Worm (Caenorhabditis elegans) whole organism, early embryonic: Measurements from ENCODE around the gene rps-3.

ENCODE experiments used
- B0310.2 ChIP-seq: sonication (generic microtip); optimal IDR thresholded peaks from 2 replicates; lab custom pipeline; 2016; ENCODE audit warnings: mild to moderate bottlenecking, missing genetic modification characterization, missing compliant biosample characterization
- F13C5.2 ChIP-seq: sonication (generic microtip); optimal IDR thresholded peaks from 2 replicates; lab custom pipeline; 2017; ENCODE audit warnings: mild to moderate bottlenecking, missing genetic modification characterization, inconsistent platforms, missing compliant biosample characterization
- aly-1 ChIP-seq: sonication (generic microtip); optimal IDR thresholded peaks from 2 replicates; lab custom pipeline; 2016; ENCODE audit warnings: missing genetic modification characterization, missing compliant biosample characterization
- ama-1 ChIP-seq: fragments of 150-350 bp; optimal IDR thresholded peaks from 2 replicates; lab custom pipeline; 2014
- ceh-13 ChIP-seq: fragments of 200-800 bp; sonication (Bioruptor generic); optimal IDR thresholded peaks from 2 replicates; lab custom pipeline; 2018; ENCODE audit warnings: mild to moderate bottlenecking, missing genetic modification characterization, missing compliant biosample characterization
- ceh-36 ChIP-seq: sonication (generic microtip); optimal IDR thresholded peaks from 2 replicates; lab custom pipeline; 2016; ENCODE audit warnings: missing genetic modification characterization, inconsistent platforms, missing compliant biosample characterization
- ets-7 ChIP-seq: sonication (generic microtip); optimal IDR thresholded peaks from 2 replicates; lab custom pipeline; 2016; ENCODE audit warnings: missing genotype, missing genetic modification characterization, missing compliant biosample characterization
- flt-1 ChIP-seq: fragments of 200-800 bp; sonication (Bioruptor generic); IDR thresholded peaks from 2 replicates; pipeline ENCODE4 v1.3.6; 2022; ENCODE audit warnings: missing genetic modification characterization, missing compliant biosample characterization
- hnd-1 ChIP-seq: sonication (generic microtip); optimal IDR thresholded peaks from 2 replicates; lab custom pipeline; 2016; ENCODE audit warnings: missing genetic modification characterization, missing compliant biosample characterization
- scrt-1 ChIP-seq: fragments of 200-800 bp; sonication (Bioruptor generic); IDR thresholded peaks from 2 replicates; pipeline ENCODE4 v1.3.6; 2022; ENCODE audit warnings: missing genetic modification characterization, missing compliant biosample characterization
- sea-1 ChIP-seq: fragments of 200-800 bp; sonication (Bioruptor generic); conservative IDR thresholded peaks from 2 replicates; pipeline ENCODE4 v1.3.6; 2022; ENCODE audit warnings: missing genetic modification characterization, missing compliant biosample characterization
- tbx-37 ChIP-seq: fragments of 200-800 bp; sonication (Bioruptor generic); conservative IDR thresholded peaks from 2 replicates; pipeline ENCODE4 v1.3.6; 2022; ENCODE audit warnings: missing genetic modification reagents, missing genetic modification characterization, missing compliant biosample characterization
- tra-4 ChIP-seq: sonication (generic microtip); optimal IDR thresholded peaks from 2 replicates; lab custom pipeline; 2017; ENCODE audit warnings: missing genetic modification characterization, missing compliant biosample characterization

DNA sequence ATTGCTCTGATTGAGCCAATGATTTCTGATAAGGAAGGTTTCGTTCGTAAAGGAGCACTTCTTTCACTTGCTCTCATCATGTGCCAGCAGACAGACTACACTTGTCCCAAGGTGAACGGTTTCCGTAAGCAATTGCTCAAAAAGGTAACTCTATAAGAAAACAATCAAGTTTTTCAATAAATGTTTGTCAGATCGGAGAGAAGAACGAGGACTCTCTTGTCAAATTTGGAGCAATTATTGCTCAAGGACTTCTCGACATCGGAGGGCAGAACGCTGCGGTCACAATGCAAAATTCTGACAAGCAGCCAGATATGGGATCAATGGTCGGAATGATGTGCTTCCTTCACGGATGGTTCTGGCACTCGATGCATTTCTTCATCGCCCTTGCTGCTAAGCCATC lies 5.3 kb upstream of the rps-3 start:
- TF ChIP-seq tra-4 (tag; lab: Kevin White, UChicago) (no peak), scrt-1 (GFP tag; lab: Robert Waterston, UW) (no peak), ama-1 (lab: Kevin White, UChicago) (no peak), tbx-37 (GFP tag; lab: Robert Waterston, UW) (no peak), sea-1 (GFP tag; lab: Robert Waterston, UW) (no peak), F13C5.2 (tag; lab: Kevin White, UChicago) (no peak), hnd-1 (tag; lab: Kevin White, UChicago) (no peak), ets-7 (tag; lab: Kevin White, UChicago) (no peak), flt-1 (GFP tag; lab: Robert Waterston, UW) (no peak), aly-1 (tag; lab: Kevin White, UChicago) (no peak), ceh-13 (GFP tag; lab: Kevin White, UChicago) (no peak), B0310.2 (tag; lab: Kevin White, UChicago) (no peak), ceh-36 (tag; lab: Kevin White, UChicago) (no peak)
